Fruit fly (Drosophila melanogaster): ENCODE measurements around the gene CG7290.

Gene CG7290

dm6 chr3L:20195875-20196274, 10.0 kb downstream of the CG7290 start (continued):
- TF ChIP-seq gro (GFP tag; optimal IDR thresholded peaks at IDR 0.05), result no peak
- TF ChIP-seq ssp (GFP tag; IDR thresholded peaks at IDR 0.05), result peak; percentile 59
- no peak for TF ChIP-seq luna (GFP tag; optimal IDR thresholded peaks at IDR 0.05)
- TF ChIP-seq tio (GFP tag; optimal IDR thresholded peaks at IDR 0.05), result peak; percentile 2
- TF ChIP-seq Dip3 (GFP tag; optimal IDR thresholded peaks at IDR 0.05), result no peak
- peak; percentile 62 for TF ChIP-seq wor (GFP tag; IDR thresholded peaks at IDR 0.05)
- TF ChIP-seq CG1792 (GFP tag; optimal IDR thresholded peaks at IDR 0.05), result no peak
- TF ChIP-seq pfk (GFP tag; optimal IDR thresholded peaks at IDR 0.05), result no peak
- TF ChIP-seq CG2712 (tag; optimal IDR thresholded peaks at IDR 0.05), result peak; percentile 81
- peak; percentile 23; the same call in 1 of the 2 replicates for TF ChIP-seq Gsc (GFP tag; IDR thresholded peaks at IDR 0.05)
- no peak for TF ChIP-seq CG8765 (GFP tag; IDR thresholded peaks at IDR 0.05)
- no peak for TF ChIP-seq exex (tag; optimal IDR thresholded peaks at IDR 0.05)
- TF ChIP-seq ro (GFP tag; IDR thresholded peaks at IDR 0.05), result no peak
- TF ChIP-seq caup (GFP tag; optimal IDR thresholded peaks at IDR 0.05; ENCODE audit: severe bottlenecking), result no peak
- no peak for TF ChIP-seq vnd (GFP tag; IDR thresholded peaks at IDR 0.05; ENCODE audit: partially characterized antibody)
- TF ChIP-seq gcm (GFP tag; optimal IDR thresholded peaks at IDR 0.05), result peak; percentile 30
- no peak for TF ChIP-seq CG9797 (GFP tag; optimal IDR thresholded peaks at IDR 0.05)
- TF ChIP-seq CG15601 (tag; optimal IDR thresholded peaks at IDR 0.05), result peak; percentile 50
- TF ChIP-seq Antp (GFP tag; optimal IDR thresholded peaks at IDR 0.05), result peak; percentile 76
- peak; percentile 26 for TF ChIP-seq onecut (GFP tag; IDR thresholded peaks at IDR 0.05)
- TF ChIP-seq pb (GFP tag; optimal IDR thresholded peaks at IDR 0.05), result peak; percentile 42
- TF ChIP-seq gsb-n (tag; optimal IDR thresholded peaks at IDR 0.05), result peak; percentile 61
- no peak for TF ChIP-seq HLH54F (GFP tag; optimal IDR thresholded peaks at IDR 0.05)
- peak; percentile 38 for TF ChIP-seq Ravus (GFP tag; IDR thresholded peaks at IDR 0.05)
- TF ChIP-seq jigr1 (GFP tag; IDR thresholded peaks at IDR 0.05), result 0 out of 3 replicates have a peak, but pooled peaks have one; percentile 43
- TF ChIP-seq Rx (GFP tag; IDR thresholded peaks at IDR 0.05), result peak; percentile 66
- TF ChIP-seq tap (tag; optimal IDR thresholded peaks at IDR 0.05), result peak; percentile 62
- TF ChIP-seq CG11456 (GFP tag; IDR thresholded peaks at IDR 0.05), result 0 out of 3 replicates have a peak, but pooled peaks have one; percentile 50
- TF ChIP-seq fd3F (GFP tag; optimal IDR thresholded peaks at IDR 0.05), result no peak
- TF ChIP-seq Hr51 (GFP tag; optimal IDR thresholded peaks at IDR 0.05), result peak in 1 of 2 experiments; percentile 66
- peak; percentile 37 for TF ChIP-seq Camta (GFP tag; optimal IDR thresholded peaks at IDR 0.05)
- peak; percentile 41 for TF ChIP-seq slp2 (GFP tag; optimal IDR thresholded peaks at IDR 0.05)
- no peak for TF ChIP-seq dm (GFP tag; optimal IDR thresholded peaks at IDR 0.05)
- TF ChIP-seq CG14050 (GFP tag; IDR thresholded peaks at IDR 0.05), result peak; percentile 46; the same call in 1 of the 3 replicates
- TF ChIP-seq Atf6 (GFP tag; IDR thresholded peaks at IDR 0.05), result peak; percentile 16; the same call in 1 of the 2 replicates
- TF ChIP-seq Rfx (GFP tag; IDR thresholded peaks at IDR 0.05), result peak; percentile 56; the same call in 1 of the 2 replicates
- TF ChIP-seq CG31224 (GFP tag; IDR thresholded peaks at IDR 0.05), result no peak
- TF ChIP-seq ci (GFP tag; IDR thresholded peaks at IDR 0.05), result peak; percentile 89
- TF ChIP-seq shn (GFP tag; optimal IDR thresholded peaks at IDR 0.05), result peak; percentile 30
- peak; percentile 74 for TF ChIP-seq row (GFP tag; IDR thresholded peaks at IDR 0.05)
- TF ChIP-seq al (GFP tag; IDR thresholded peaks at IDR 0.05), result 0 out of 2 replicates have a peak, but pooled peaks have one; percentile 15
- TF ChIP-seq Hmx (GFP tag; optimal IDR thresholded peaks at IDR 0.05), result no peak
- TF ChIP-seq CG6654 (GFP tag; optimal IDR thresholded peaks at IDR 0.05), result peak; percentile 27
- TF ChIP-seq CG4820 (GFP tag; optimal IDR thresholded peaks at IDR 0.05), result peak; percentile 43
- TF ChIP-seq repo (GFP tag; optimal IDR thresholded peaks at IDR 0.05), result no peak
- TF ChIP-seq sisA (GFP tag; IDR thresholded peaks at IDR 0.05), result peak; percentile 74
- peak; percentile 27 for TF ChIP-seq CG33557 (GFP tag; optimal IDR thresholded peaks at IDR 0.05)
- TF ChIP-seq tx (GFP tag; optimal IDR thresholded peaks at IDR 0.05), result no peak
- TF ChIP-seq org-1 (GFP tag; optimal IDR thresholded peaks at IDR 0.05), result peak; percentile 31
- TF ChIP-seq lmd (GFP tag; IDR thresholded peaks at IDR 0.05), result peak; percentile 63; the same call in 1 of the 2 replicates
- no peak for TF ChIP-seq aop (GFP tag; IDR thresholded peaks at IDR 0.05)
- TF ChIP-seq CG6854 (GFP tag; optimal IDR thresholded peaks at IDR 0.05), result no peak

All from whole organism, embryonic.